Worm (Caenorhabditis elegans) whole organism, L4 larva: ENCODE data around the gene lnkn-1.

Experiments used
- F37D6.2 ChIP-seq: sonication (generic microtip); optimal IDR thresholded peaks from 2 replicates; lab custom pipeline; 2016; ENCODE audit warnings: mild to moderate bottlenecking, missing genetic modification characterization, missing compliant biosample characterization
- F49E8.2 ChIP-seq: sonication (generic microtip); optimal IDR thresholded peaks from 2 replicates; lab custom pipeline; 2016; ENCODE audit warnings: missing compliant biosample characterization, mild to moderate bottlenecking, missing genetic modification characterization, borderline replicate concordance
- T26A8.4 ChIP-seq: fragments of 200-800 bp; sonication (Bioruptor generic); IDR thresholded peaks from 2 replicates; pipeline ENCODE4 v1.3.6; 2022; ENCODE audit warnings: missing genetic modification characterization, missing compliant biosample characterization
- Y48G9A.11 ChIP-seq: fragments of 200-800 bp; sonication (Bioruptor generic); IDR thresholded peaks from 2 replicates; pipeline ENCODE4 v1.3.6; 2022; ENCODE audit warnings: missing genetic modification reagents, missing genetic modification characterization, missing compliant biosample characterization
- Y5F2A.4 ChIP-seq: fragments of 200-800 bp; sonication (Bioruptor generic); optimal IDR thresholded peaks from 2 replicates; lab custom pipeline; 2018; ENCODE audit warnings: mild to moderate bottlenecking, missing genetic modification characterization, missing compliant biosample characterization
- ZK337.2 ChIP-seq: fragments of 200-800 bp; sonication (Bioruptor generic); IDR thresholded peaks from 2 replicates; pipeline ENCODE4 v1.3.6; 2022; ENCODE audit warnings: missing genetic modification reagents, missing genetic modification characterization, missing compliant biosample characterization
- ZK546.5 ChIP-seq, 2 experiments: sonication (generic microtip); optimal IDR thresholded peaks; 2 replicates each; lab custom pipeline; 2017; ENCODE audit warnings: missing biosample characterization in 2 of 2, missing genetic modification characterization in 2 of 2
- aha-1 ChIP-seq: fragments of 150-350 bp; peaks from one replicate; lab custom pipeline; 2014; ENCODE audit warnings: missing biosample characterization, missing genetic modification characterization
- aly-2 ChIP-seq: sonication (generic microtip); optimal IDR thresholded peaks from 2 replicates; lab custom pipeline; 2018; ENCODE audit warnings: missing biosample characterization, missing genetic modification characterization
- arid-1 ChIP-seq: fragments of 200-800 bp; sonication (Bioruptor generic); conservative IDR thresholded peaks from 2 replicates; pipeline ENCODE4 v1.3.6; 2022; ENCODE audit warnings: missing genetic modification reagents, missing genetic modification characterization, missing compliant biosample characterization
- attf-4 ChIP-seq: sonication (generic microtip); optimal IDR thresholded peaks from 3 replicates; lab custom pipeline; 2017; ENCODE audit warnings: missing biosample characterization, missing genetic modification characterization
- ceh-28 ChIP-seq: fragments of 150-350 bp; optimal IDR thresholded peaks from 2 replicates; lab custom pipeline; 2014; ENCODE audit warnings: missing biosample characterization, missing genetic modification reagents, missing genetic modification characterization
- ceh-44 ChIP-seq: fragments of 200-800 bp; sonication (Bioruptor generic); IDR thresholded peaks from 2 replicates; pipeline ENCODE4 v1.3.6; 2022; ENCODE audit warnings: missing genetic modification reagents, missing genetic modification characterization, missing compliant biosample characterization
- ces-1 ChIP-seq: fragments of 150-350 bp; sonication (generic microtip); optimal IDR thresholded peaks from 4 replicates; lab custom pipeline; 2014; ENCODE audit warnings: missing biosample characterization, missing genetic modification reagents, missing genetic modification characterization
- daf-16 ChIP-seq, 3 experiments: sonication (generic microtip); optimal IDR thresholded peaks; 2 replicates each; lab custom pipeline; 2016 to 2017; ENCODE audit warnings: missing genetic modification characterization in 3 of 3, missing genetic modification reagents in 3 of 3, mild to moderate bottlenecking in 2 of 3, missing compliant biosample characterization in 2 of 3, missing biosample characterization in 1 of 3, moderate library complexity in 1 of 3
- daf-8 ChIP-seq: fragments of 200-800 bp; sonication (Bioruptor generic); IDR thresholded peaks from 2 replicates; pipeline ENCODE4 v1.3.6; 2022; ENCODE audit warnings: missing genetic modification characterization, missing compliant biosample characterization
- dve-1 ChIP-seq: sonication (generic microtip); optimal IDR thresholded peaks from 2 replicates; lab custom pipeline; 2017; ENCODE audit warnings: antibody characterized with exemption, mild to moderate bottlenecking, missing genetic modification characterization, missing compliant biosample characterization; ENCODE audit not compliant: insufficient read depth
- egl-27 ChIP-seq: sonication (generic microtip); optimal IDR thresholded peaks from 3 replicates; lab custom pipeline; 2017; ENCODE audit warnings: missing biosample characterization, missing genetic modification reagents, missing genetic modification characterization
- egl-43 ChIP-seq: fragments of 200-800 bp; sonication (Bioruptor generic); IDR thresholded peaks from 2 replicates; pipeline ENCODE4 v1.3.6; 2022; ENCODE audit warnings: missing genetic modification reagents, missing genetic modification characterization, missing compliant biosample characterization
- gei-8 ChIP-seq: fragments of 200-800 bp; sonication (Bioruptor generic); optimal IDR thresholded peaks from 2 replicates; lab custom pipeline; 2018; ENCODE audit warnings: mild to moderate bottlenecking, missing genetic modification characterization, missing compliant biosample characterization
- hmg-1.1 ChIP-seq: fragments of 200-800 bp; sonication (Bioruptor generic); IDR thresholded peaks from 2 replicates; pipeline ENCODE4 v1.3.6; 2022; ENCODE audit warnings: missing genetic modification reagents, missing genetic modification characterization, missing compliant biosample characterization
- lin-13 ChIP-seq: fragments of 150-350 bp; optimal IDR thresholded peaks from 2 replicates; lab custom pipeline; 2014; ENCODE audit warnings: missing biosample characterization, missing genetic modification reagents, missing genetic modification characterization
- lsy-2 ChIP-seq, 2 experiments: fragments of 150-350 bp in 1 of 2; sonication (generic microtip) in 1 of 2; optimal IDR thresholded peaks; 2 replicates each; lab custom pipeline; 2014 to 2017; ENCODE audit warnings: missing biosample characterization in 2 of 2, missing genetic modification characterization in 2 of 2
- madf-5 ChIP-seq, 2 experiments: fragments of 200-800 bp; sonication (Bioruptor generic); IDR thresholded peaks; 2 replicates each; pipeline ENCODE4 v1.3.6; 2022; ENCODE audit warnings: missing compliant biosample characterization in 2 of 2, missing genetic modification characterization in 2 of 2
- madf-9 ChIP-seq: fragments of 200-800 bp; sonication (Bioruptor generic); conservative IDR thresholded peaks from 2 replicates; pipeline ENCODE4 v1.3.6; 2022; ENCODE audit warnings: missing genetic modification reagents, missing genetic modification characterization, missing compliant biosample characterization
- mdt-29 ChIP-seq: fragments of 200-800 bp; sonication (Bioruptor generic); IDR thresholded peaks from 2 replicates; pipeline ENCODE4 v1.3.6; 2022; ENCODE audit warnings: missing genetic modification reagents, missing genetic modification characterization, missing compliant biosample characterization
- mep-1 ChIP-seq: fragments of 150-350 bp; sonication (generic microtip); optimal IDR thresholded peaks from 3 replicates; lab custom pipeline; 2014; ENCODE audit warnings: missing biosample characterization, missing genetic modification characterization
- nhr-11 ChIP-seq: fragments of 150-350 bp; optimal IDR thresholded peaks from 2 replicates; lab custom pipeline; 2014; ENCODE audit warnings: missing biosample characterization, missing genetic modification characterization
- nhr-25 ChIP-seq: sonication (generic microtip); optimal IDR thresholded peaks from 2 replicates; lab custom pipeline; 2017; ENCODE audit warnings: missing genetic modification characterization, mild to moderate bottlenecking, missing compliant biosample characterization, antibody characterized with exemption, moderate library complexity, borderline replicate concordance; ENCODE audit not compliant: insufficient read depth
- nhr-41 ChIP-seq: fragments of 200-800 bp; sonication (Bioruptor generic); IDR thresholded peaks from 2 replicates; pipeline ENCODE4 v1.3.6; 2022; ENCODE audit warnings: missing genetic modification reagents, missing genetic modification characterization, missing compliant biosample characterization
- nhr-76 ChIP-seq: fragments of 150-350 bp; optimal IDR thresholded peaks from 2 replicates; lab custom pipeline; 2014; ENCODE audit warnings: missing biosample characterization, missing genetic modification characterization
- nhr-77 ChIP-seq: fragments of 150-350 bp; optimal IDR thresholded peaks from 2 replicates; lab custom pipeline; 2014; ENCODE audit warnings: missing biosample characterization, missing genetic modification characterization
- pha-4 ChIP-seq, 2 experiments: fragments of 150-350 bp in 1 of 2; fragments of 200-800 bp in 1 of 2; sonication (Bioruptor generic) in 1 of 2; IDR thresholded peaks in 1 of 2; optimal IDR thresholded peaks in 1 of 2; 2 replicates each; pipeline versions ENCODE4 v1.3.6 to Lab custom; 2014 to 2022; ENCODE audit warnings: missing genetic modification characterization in 2 of 2, missing genetic modification reagents in 2 of 2, missing biosample characterization in 1 of 2, missing compliant biosample characterization in 1 of 2
- pqm-1 ChIP-seq: sonication (generic microtip); optimal IDR thresholded peaks from 2 replicates; lab custom pipeline; 2017; ENCODE audit warnings: missing biosample characterization, missing genetic modification characterization
- sdz-12 ChIP-seq: fragments of 200-800 bp; sonication (Bioruptor generic); optimal IDR thresholded peaks from 2 replicates; lab custom pipeline; 2018; ENCODE audit warnings: mild to moderate bottlenecking, missing genetic modification characterization, missing compliant biosample characterization
- skn-1 ChIP-seq: fragments of 150-350 bp; optimal IDR thresholded peaks from 2 replicates; lab custom pipeline; 2014; ENCODE audit warnings: missing biosample characterization, missing genetic modification characterization
- spr-1 ChIP-seq: sonication (generic microtip); optimal IDR thresholded peaks from 2 replicates; lab custom pipeline; 2016; ENCODE audit warnings: mild to moderate bottlenecking, missing genetic modification characterization, missing compliant biosample characterization
- vab-7 ChIP-seq: fragments of 200-800 bp; sonication (Bioruptor generic); IDR thresholded peaks from 2 replicates; pipeline ENCODE4 v1.3.6; 2022; ENCODE audit warnings: missing genetic modification reagents, missing genetic modification characterization, missing compliant biosample characterization
- zfp-2 ChIP-seq: sonication (generic microtip); optimal IDR thresholded peaks from 2 replicates; lab custom pipeline; 2016; ENCODE audit warnings: mild to moderate bottlenecking, missing genetic modification characterization, missing compliant biosample characterization
- ztf-7 ChIP-seq: fragments of 150-350 bp; optimal IDR thresholded peaks from 2 replicates; lab custom pipeline; 2014; ENCODE audit warnings: missing biosample characterization, missing genetic modification characterization

Gene lnkn-1

ce11 chrIII:8937571-8937970 is 47.5 kb downstream of the lnkn-1 start (continued):
- TF ChIP-seq egl-43 (GFP tag; lab: Robert Waterston, UW) (no peak; the same call in 1 of the 2 replicates), nhr-41 (GFP tag; lab: Robert Waterston, UW) (peak; percentile 91), daf-8 (GFP tag; lab: Robert Waterston, UW) (no peak), Y48G9A.11 (GFP tag; lab: Robert Waterston, UW) (peak; percentile 53; the same call in 1 of the 2 replicates), dve-1 (tag; lab: Kevin White, UChicago) (no peak), egl-27 (no peak), pha-4 (GFP tag; IDR thresholded peaks at IDR 0.05; lab: Robert Waterston, UW) (peak; percentile 82), pha-4 (tag; optimal IDR thresholded peaks at IDR 0.05; lab: Kevin White, UChicago) (no peak), ceh-44 (GFP tag; lab: Robert Waterston, UW) (peak; percentile 74; the same call in 1 of the 2 replicates), ces-1 (GFP tag; lab: Kevin White, UChicago) (no peak), lsy-2 (tag; optimal IDR thresholded peaks at IDR 0.05; lab: Kevin White, UChicago) (peak in 1 of 2 experiments; percentile 74), hmg-1.1 (GFP tag; lab: Robert Waterston, UW) (peak; percentile 93), daf-16 (GFP tag; optimal IDR thresholded peaks at IDR 0.05; lab: Kevin White, UChicago) (peak; percentile 78 to 89), daf-16 (tag; optimal IDR thresholded peaks at IDR 0.05; lab: Kevin White, UChicago) (no peak), ztf-7 (tag; lab: Kevin White, UChicago) (peak; percentile 46), mep-1 (tag; lab: Kevin White, UChicago) (peak; percentile 76), arid-1 (GFP tag; lab: Robert Waterston, UW) (peak; percentile 87), madf-9 (GFP tag; lab: Robert Waterston, UW) (peak; percentile 65; the same call in 1 of the 2 replicates), ZK546.5 (tag; optimal IDR thresholded peaks at IDR 0.05; lab: Kevin White, UChicago) (no peak), F37D6.2 (tag; lab: Kevin White, UChicago) (peak; percentile 50), spr-1 (tag; lab: Kevin White, UChicago) (peak; percentile 73), sdz-12 (GFP tag; lab: Kevin White, UChicago) (peak; percentile 44), ZK337.2 (GFP tag; lab: Robert Waterston, UW) (peak; percentile 78), skn-1 (tag; lab: Kevin White, UChicago) (no peak), nhr-76 (tag; lab: Kevin White, UChicago) (no peak), mdt-29 (GFP tag; lab: Robert Waterston, UW) (peak; percentile 61), aly-2 (tag; lab: Kevin White, UChicago) (no peak), madf-5 (GFP tag; IDR thresholded peaks at IDR 0.05; lab: Robert Waterston, UW) (peak; percentile 63 to 75; a peak in 2 of 4 replicates), ceh-28 (tag; lab: Kevin White, UChicago) (no peak), gei-8 (peak; percentile 62), attf-4 (no peak), nhr-11 (peak; percentile 10), lin-13 (peak; percentile 73), T26A8.4 (GFP tag; lab: Robert Waterston, UW) (no peak), Y5F2A.4 (GFP tag; lab: Kevin White, UChicago) (peak; percentile 77), zfp-2 (tag; lab: Kevin White, UChicago) (no peak), nhr-25 (peak; percentile 54), vab-7 (peak; percentile 88), nhr-77 (tag; lab: Kevin White, UChicago) (peak; percentile 58), pqm-1 (tag; lab: Kevin White, UChicago) (no peak), F49E8.2 (tag; lab: Kevin White, UChicago) (peak; percentile 73), aha-1 (tag; lab: Kevin White, UChicago) (peak; percentile 88)
